Worm (Caenorhabditis elegans) whole organism, early embryonic: ENCODE data around the gene spe-51.

ENCODE experiments used
- B0310.2 ChIP-seq: sonication (generic microtip); optimal IDR thresholded peaks from 2 replicates; lab custom pipeline; 2016; ENCODE audit warnings: mild to moderate bottlenecking, missing genetic modification characterization, missing compliant biosample characterization
- ama-1 ChIP-seq: fragments of 150-350 bp; optimal IDR thresholded peaks from 2 replicates; lab custom pipeline; 2014
- ceh-36 ChIP-seq: sonication (generic microtip); optimal IDR thresholded peaks from 2 replicates; lab custom pipeline; 2016; ENCODE audit warnings: missing genetic modification characterization, inconsistent platforms, missing compliant biosample characterization
- flt-1 ChIP-seq: fragments of 200-800 bp; sonication (Bioruptor generic); IDR thresholded peaks from 2 replicates; pipeline ENCODE4 v1.3.6; 2022; ENCODE audit warnings: missing genetic modification characterization, missing compliant biosample characterization
- hmbx-1 ChIP-seq: sonication (generic microtip); optimal IDR thresholded peaks from 2 replicates; lab custom pipeline; 2016; ENCODE audit warnings: mild to moderate bottlenecking, missing genetic modification characterization, missing compliant biosample characterization
- hnd-1 ChIP-seq: sonication (generic microtip); optimal IDR thresholded peaks from 2 replicates; lab custom pipeline; 2016; ENCODE audit warnings: missing genetic modification characterization, missing compliant biosample characterization
- pes-1 ChIP-seq: fragments of 200-800 bp; sonication (Bioruptor generic); IDR thresholded peaks from 2 replicates; pipeline ENCODE4 v1.3.6; 2022; ENCODE audit warnings: missing genetic modification reagents, missing genetic modification characterization, missing compliant biosample characterization
- sea-1 ChIP-seq: fragments of 200-800 bp; sonication (Bioruptor generic); conservative IDR thresholded peaks from 2 replicates; pipeline ENCODE4 v1.3.6; 2022; ENCODE audit warnings: missing genetic modification characterization, missing compliant biosample characterization
- tra-4 ChIP-seq: sonication (generic microtip); optimal IDR thresholded peaks from 2 replicates; lab custom pipeline; 2017; ENCODE audit warnings: missing genetic modification characterization, missing compliant biosample characterization

ce11 chrIV:4737258-4737657 lies 44.7 kb downstream of the spe-51 start, which contains the start of gene fbxb-78:
- TF ChIP-seq ama-1 (lab: Kevin White, UChicago) (no peak), B0310.2 (no peak), sea-1 (no peak), tra-4 (tag; lab: Kevin White, UChicago) (no peak), ceh-36 (no peak), pes-1 (GFP tag; lab: Robert Waterston, UW) (no peak), flt-1 (GFP tag; lab: Robert Waterston, UW) (no peak), hmbx-1 (tag; lab: Kevin White, UChicago) (no peak), hnd-1 (tag; lab: Kevin White, UChicago) (no peak)
